Worm (Caenorhabditis elegans) whole organism, L3 larva: ENCODE measurements around the gene cnd-1.

Source experiments
- R02D3.7 ChIP-seq: fragments of 150-350 bp; optimal IDR thresholded peaks from 2 replicates; lab custom pipeline; 2014; ENCODE audit warnings: missing biosample characterization, missing genetic modification characterization
- aly-2 ChIP-seq: fragments of 150-350 bp; optimal IDR thresholded peaks from 2 replicates; lab custom pipeline; 2014; ENCODE audit warnings: missing biosample characterization, missing genetic modification characterization
- ama-1 ChIP-seq: fragments of 150-350 bp; optimal IDR thresholded peaks from 2 replicates; lab custom pipeline; 2018
- ceh-16 ChIP-seq: sonication (generic microtip); optimal IDR thresholded peaks from 2 replicates; lab custom pipeline; 2017; ENCODE audit warnings: missing biosample characterization, missing genetic modification characterization
- ceh-82 ChIP-seq: fragments of 150-350 bp; optimal IDR thresholded peaks from 2 replicates; lab custom pipeline; 2014; ENCODE audit warnings: missing biosample characterization, missing genetic modification characterization
- ceh-9 ChIP-seq: sonication (generic microtip); optimal IDR thresholded peaks from 2 replicates; lab custom pipeline; 2018; ENCODE audit warnings: missing biosample characterization, missing genetic modification characterization
- egl-27 ChIP-seq: sonication (generic microtip); optimal IDR thresholded peaks from 4 replicates; lab custom pipeline; 2017; ENCODE audit warnings: missing biosample characterization, missing genetic modification reagents, missing genetic modification characterization
- egl-5 ChIP-seq: fragments of 150-350 bp; optimal IDR thresholded peaks from 2 replicates; lab custom pipeline; 2017; ENCODE audit warnings: missing biosample characterization, missing genetic modification reagents, missing genetic modification characterization, inconsistent platforms
- elt-2 ChIP-seq: sonication (generic microtip); optimal IDR thresholded peaks from 2 replicates; lab custom pipeline; 2016; ENCODE audit warnings: missing genetic modification reagents, mild to moderate bottlenecking, missing genetic modification characterization, missing compliant biosample characterization
- elt-3 ChIP-seq, 3 experiments: fragments of 150-350 bp in 1 of 3; sonication (generic microtip) in 2 of 3; optimal IDR thresholded peaks; 2 replicates in 2 of 3; 4 replicates in 1 of 3; lab custom pipeline; 2014 to 2017; ENCODE audit warnings: missing biosample characterization in 3 of 3, missing genetic modification characterization in 3 of 3
- eor-1 ChIP-seq, 2 experiments: fragments of 150-350 bp; optimal IDR thresholded peaks; 2 replicates each; lab custom pipeline; 2014 to 2018; ENCODE audit warnings: missing biosample characterization in 2 of 2, missing genetic modification characterization in 2 of 2
- fkh-10 ChIP-seq: sonication (generic microtip); optimal IDR thresholded peaks from 2 replicates; lab custom pipeline; 2017; ENCODE audit warnings: missing biosample characterization, missing genetic modification reagents, missing genetic modification characterization
- fos-1 ChIP-seq: fragments of 150-350 bp; optimal IDR thresholded peaks from 2 replicates; lab custom pipeline; 2014; ENCODE audit warnings: missing biosample characterization, missing genetic modification characterization
- hmg-11 ChIP-seq: sonication (generic microtip); optimal IDR thresholded peaks from 2 replicates; lab custom pipeline; 2016; ENCODE audit warnings: missing genetic modification characterization, missing compliant biosample characterization
- jun-1 ChIP-seq: fragments of 150-350 bp; optimal IDR thresholded peaks from 2 replicates; lab custom pipeline; 2014; ENCODE audit warnings: missing biosample characterization, missing genetic modification reagents, missing genetic modification characterization
- lin-39 ChIP-seq: fragments of 150-350 bp; optimal IDR thresholded peaks from 2 replicates; lab custom pipeline; 2018; ENCODE audit warnings: missing biosample characterization, missing genetic modification reagents, missing genetic modification characterization
- mdl-1 ChIP-seq: fragments of 150-350 bp; optimal IDR thresholded peaks from 2 replicates; lab custom pipeline; 2014; ENCODE audit warnings: missing biosample characterization, missing genetic modification characterization
- mml-1 ChIP-seq: fragments of 150-350 bp; sonication (generic microtip); optimal IDR thresholded peaks from 3 replicates; lab custom pipeline; 2014; ENCODE audit warnings: missing biosample characterization, missing genetic modification characterization
- nhr-12 ChIP-seq: fragments of 150-350 bp; optimal IDR thresholded peaks from 2 replicates; lab custom pipeline; 2014; ENCODE audit warnings: missing biosample characterization, missing genetic modification characterization
- nhr-23 ChIP-seq: fragments of 150-350 bp; optimal IDR thresholded peaks from 2 replicates; lab custom pipeline; 2014; ENCODE audit warnings: missing biosample characterization, missing genetic modification reagents, missing genetic modification characterization
- nhr-25 ChIP-seq: sonication (generic microtip); optimal IDR thresholded peaks from 2 replicates; lab custom pipeline; 2017; ENCODE audit warnings: missing biosample characterization, missing genetic modification characterization
- nhr-43 ChIP-seq: sonication (generic microtip); optimal IDR thresholded peaks from 2 replicates; lab custom pipeline; 2016; ENCODE audit warnings: mild to moderate bottlenecking, missing genetic modification characterization, missing compliant biosample characterization; ENCODE audit not compliant: poor library complexity, severe bottlenecking
- nhr-67 ChIP-seq: fragments of 150-350 bp; optimal IDR thresholded peaks from 2 replicates; lab custom pipeline; 2014; ENCODE audit warnings: missing biosample characterization, missing genetic modification characterization
- nhr-76 ChIP-seq: fragments of 150-350 bp; sonication (generic microtip); optimal IDR thresholded peaks from 5 replicates; lab custom pipeline; 2014; ENCODE audit warnings: missing biosample characterization, missing genetic modification characterization
- pha-4 ChIP-seq: fragments of 150-350 bp; optimal IDR thresholded peaks from 2 replicates; lab custom pipeline; 2014; ENCODE audit warnings: missing biosample characterization, missing genetic modification reagents, missing genetic modification characterization
- sea-2 ChIP-seq: fragments of 150-350 bp; sonication (generic microtip); optimal IDR thresholded peaks from 4 replicates; lab custom pipeline; 2014; ENCODE audit warnings: missing biosample characterization, missing genetic modification reagents, missing genetic modification characterization
- skn-1 ChIP-seq: fragments of 150-350 bp; optimal IDR thresholded peaks from 2 replicates; lab custom pipeline; 2014; ENCODE audit warnings: missing biosample characterization, missing genetic modification characterization
- snpc-4 ChIP-seq: fragments of 150-350 bp; optimal IDR thresholded peaks from 2 replicates; lab custom pipeline; 2014; ENCODE audit warnings: missing biosample characterization, missing genetic modification characterization
- unc-39 ChIP-seq: sonication (generic microtip); optimal IDR thresholded peaks from 4 replicates; lab custom pipeline; 2017; ENCODE audit warnings: missing biosample characterization, missing genetic modification characterization
- unc-62 ChIP-seq: fragments of 150-350 bp; sonication (generic microtip); optimal IDR thresholded peaks from 4 replicates; lab custom pipeline; 2014; ENCODE audit warnings: missing biosample characterization, missing genetic modification reagents, missing genetic modification characterization
- zag-1 ChIP-seq: fragments of 150-350 bp; optimal IDR thresholded peaks from 2 replicates; lab custom pipeline; 2014; ENCODE audit warnings: missing biosample characterization, missing genetic modification characterization
- ztf-11 ChIP-seq: fragments of 150-350 bp; optimal IDR thresholded peaks from 2 replicates; lab custom pipeline; 2014; ENCODE audit warnings: missing biosample characterization, missing genetic modification characterization
- ztf-4 ChIP-seq: fragments of 150-350 bp; optimal IDR thresholded peaks from 2 replicates; lab custom pipeline; 2014; ENCODE audit warnings: missing biosample characterization, missing genetic modification characterization

Gene cnd-1

ce11 chrIII:5258918-5259317 lies 14.5 kb upstream of the cnd-1 start, which contains the start of gene gop-2:
Gene gop-2, plus strand, starts transcription at chrIII:5259023.
- no peak for TF ChIP-seq ztf-11

- TF ChIP-seq snpc-4 (tag; lab: Kevin White, UChicago) (no peak), eor-1 (tag; optimal IDR thresholded peaks at IDR 0.05; lab: Kevin White, UChicago) (no peak), pha-4 (tag; lab: Kevin White, UChicago) (peak; percentile 42), ztf-4 (no peak), unc-62 (GFP tag; lab: Kevin White, UChicago) (no peak)
Observed at ce11 chrIII:5254108-5254507, 9.7 kb upstream of the cnd-1 start, which contains the start of the genes sumv-1 and gop-1. Gene sumv-1, minus strand, starts transcription at chrIII:5254187. Gene gop-1, plus strand, starts transcription at chrIII:5254438.

- TF ChIP-seq elt-2 (tag; lab: Kevin White, UChicago) (no peak), skn-1 (tag; lab: Kevin White, UChicago) (no peak), egl-27 (tag; lab: Kevin White, UChicago) (no peak), hmg-11 (no peak), jun-1 (no peak), elt-3 (tag; optimal IDR thresholded peaks at IDR 0.05; lab: Kevin White, UChicago) (no peak), fos-1 (tag; lab: Kevin White, UChicago) (no peak), aly-2 (no peak), mdl-1 (tag; lab: Kevin White, UChicago) (no peak), R02D3.7 (tag; lab: Kevin White, UChicago) (no peak), lin-39 (tag; lab: Kevin White, UChicago) (no peak), eor-1 (tag; optimal IDR thresholded peaks at IDR 0.05; lab: Kevin White, UChicago) (no peak), nhr-67 (tag; lab: Kevin White, UChicago) (no peak)
Observed at ce11 chrIII:5248706-5249105, 4.3 kb upstream of the cnd-1 start.

ce11 chrIII:5245067-5245466 lies 628 bp upstream of the cnd-1 start:
- TF ChIP-seq ceh-82 (tag; lab: Kevin White, UChicago) = no peak
- no peak for TF ChIP-seq sea-2 (GFP tag; lab: Kevin White, UChicago)
- no peak for TF ChIP-seq nhr-23
- TF ChIP-seq mml-1 = no peak
- TF ChIP-seq skn-1 (tag; lab: Kevin White, UChicago) = no peak
- no peak for TF ChIP-seq unc-62 (GFP tag; lab: Kevin White, UChicago)
- TF ChIP-seq elt-2 (tag; lab: Kevin White, UChicago) = no peak
- TF ChIP-seq nhr-12 (tag; lab: Kevin White, UChicago) = no peak
- TF ChIP-seq ceh-16 (tag; lab: Kevin White, UChicago) = no peak
- no peak for TF ChIP-seq zag-1 (tag; lab: Kevin White, UChicago)
- no peak for TF ChIP-seq nhr-43 (tag; lab: Kevin White, UChicago)
- no peak for TF ChIP-seq ama-1 (lab: Kevin White, UChicago)
- TF ChIP-seq eor-1 (tag; optimal IDR thresholded peaks at IDR 0.05; lab: Kevin White, UChicago) = no peak
- no peak for TF ChIP-seq nhr-67 (tag; lab: Kevin White, UChicago)
- no peak for TF ChIP-seq egl-5
- TF ChIP-seq, all 47 proteins: peak for 0

ce11 chrIII:5241854-5242253 lies 2.6 kb downstream of the cnd-1 start:
- TF ChIP-seq ceh-9 (tag; lab: Kevin White, UChicago) (no peak), nhr-25 (no peak), ztf-11 (no peak), snpc-4 (tag; lab: Kevin White, UChicago) (no peak), R02D3.7 (tag; lab: Kevin White, UChicago) (no peak), unc-39 (tag; lab: Kevin White, UChicago) (no peak), egl-5 (no peak), sea-2 (GFP tag; lab: Kevin White, UChicago) (no peak), eor-1 (tag; optimal IDR thresholded peaks at IDR 0.05; lab: Kevin White, UChicago) (no peak), fos-1 (tag; lab: Kevin White, UChicago) (no peak), nhr-67 (tag; lab: Kevin White, UChicago) (no peak), elt-2 (tag; lab: Kevin White, UChicago) (no peak), fkh-10 (GFP tag; lab: Kevin White, UChicago) (no peak), nhr-76 (tag; lab: Kevin White, UChicago) (no peak), aly-2 (no peak)
